Fruit fly (Drosophila melanogaster) whole organism, embryonic: Measurements from ENCODE around the gene CG33107.

Experiments used
- Aef1 ChIP-seq: fragments of 200-800 bp; sonication (Bioruptor generic); IDR thresholded peaks from 3 replicates; pipeline ENCODE4 v1.3.6; 2022; ENCODE audit warnings: missing biosample characterization, missing genetic modification characterization
- CG11696 ChIP-seq: fragments of 200-800 bp; sonication (Bioruptor generic); IDR thresholded peaks from 2 replicates; pipeline ENCODE4 v1.3.6; 2022; ENCODE audit warnings: missing biosample characterization, missing genetic modification characterization
- CG12299 ChIP-seq: fragments of 200-800 bp; sonication (Bioruptor generic); optimal IDR thresholded peaks from 2 replicates; lab custom pipeline; 2018; ENCODE audit warnings: missing biosample characterization, mild to moderate bottlenecking, missing genetic modification characterization
- CG13287 ChIP-seq: fragments of 200-800 bp; sonication (Bioruptor generic); IDR thresholded peaks from 2 replicates; pipeline ENCODE4 v1.3.6; 2022; ENCODE audit warnings: missing biosample characterization, missing genetic modification characterization; ENCODE audit not compliant: partially characterized antibody
- CG13624 ChIP-seq: fragments of 200-800 bp; sonication (Bioruptor generic); optimal IDR thresholded peaks from 2 replicates; lab custom pipeline; 2016; ENCODE audit warnings: missing biosample characterization, missing genetic modification characterization
- CG1602 ChIP-seq: fragments of 200-800 bp; sonication (Bioruptor generic); optimal IDR thresholded peaks from 3 replicates; lab custom pipeline; 2016; ENCODE audit warnings: missing biosample characterization, missing genetic modification characterization
- CG16815 ChIP-seq: fragments of 200-800 bp; sonication (Bioruptor generic); optimal IDR thresholded peaks from 3 replicates; lab custom pipeline; 2017; ENCODE audit warnings: missing biosample characterization, mild to moderate bottlenecking, missing genetic modification characterization
- CG17359 ChIP-seq: fragments of 200-800 bp; sonication (Bioruptor generic); optimal IDR thresholded peaks from 3 replicates; lab custom pipeline; 2018; ENCODE audit warnings: missing biosample characterization, mild to moderate bottlenecking, missing genetic modification characterization, moderate library complexity
- CG4328 ChIP-seq: fragments of 200-800 bp; sonication (Bioruptor generic); optimal IDR thresholded peaks from 3 replicates; lab custom pipeline; 2017; ENCODE audit warnings: missing biosample characterization, missing genetic modification reagents, missing genetic modification characterization
- CG4730 ChIP-seq: fragments of 200-800 bp; sonication (Bioruptor generic); IDR thresholded peaks from 2 replicates; pipeline ENCODE4 v1.3.6; 2022; ENCODE audit warnings: missing biosample characterization, missing genetic modification characterization
- CG7556 ChIP-seq: fragments of 200-800 bp; sonication (Bioruptor generic); optimal IDR thresholded peaks from 2 replicates; lab custom pipeline; 2017; ENCODE audit warnings: missing biosample characterization, mild to moderate bottlenecking, missing genetic modification characterization
- Dip3 ChIP-seq: fragments of 200-800 bp; sonication (Bioruptor generic); optimal IDR thresholded peaks from 3 replicates; lab custom pipeline; 2016; ENCODE audit warnings: missing biosample characterization, missing genetic modification characterization
- Dll ChIP-seq: fragments of 200-800 bp; sonication (Bioruptor generic); IDR thresholded peaks from 4 replicates; pipeline ENCODE4 v1.3.6; 2022; ENCODE audit warnings: missing biosample characterization, missing genetic modification characterization; ENCODE audit not compliant: partially characterized antibody
- E2f2 ChIP-seq: fragments of 200-800 bp; sonication (Bioruptor generic); IDR thresholded peaks from 2 replicates; pipeline ENCODE4 v1.3.6; 2022; ENCODE audit warnings: missing biosample characterization, missing genetic modification characterization
- Ets65A ChIP-seq: fragments of 200-800 bp; sonication (Bioruptor generic); peaks from one replicate; lab custom pipeline; 2016; ENCODE audit warnings: missing biosample characterization, missing genetic modification characterization
- Gsc ChIP-seq: fragments of 200-800 bp; sonication (Bioruptor generic); IDR thresholded peaks from 2 replicates; pipeline ENCODE4 v1.3.6; 2022; ENCODE audit warnings: missing biosample characterization, missing genetic modification characterization
- H15 ChIP-seq: fragments of 200-800 bp; sonication (Bioruptor generic); IDR thresholded peaks from 3 replicates; pipeline ENCODE4 v1.3.6; 2022; ENCODE audit warnings: missing biosample characterization, missing genetic modification characterization
- H2.0 ChIP-seq: fragments of 200-800 bp; sonication (Bioruptor generic); IDR thresholded peaks from 2 replicates; pipeline ENCODE4 v1.3.6; 2022; ENCODE audit warnings: missing biosample characterization, missing genetic modification characterization
- HmgD ChIP-seq: fragments of 200-800 bp; sonication (Bioruptor generic); optimal IDR thresholded peaks from 3 replicates; lab custom pipeline; 2016; ENCODE audit warnings: missing biosample characterization, missing genetic modification characterization
- Hsf ChIP-seq: fragments of 200-800 bp; sonication (Bioruptor generic); optimal IDR thresholded peaks from 3 replicates; lab custom pipeline; 2016; ENCODE audit warnings: missing biosample characterization, missing genetic modification characterization
- Meics ChIP-seq: fragments of 200-800 bp; sonication (Bioruptor generic); optimal IDR thresholded peaks from 2 replicates; lab custom pipeline; 2017; ENCODE audit warnings: missing biosample characterization, mild to moderate bottlenecking, missing genetic modification characterization
- Myb ChIP-seq: fragments of 200-800 bp; sonication (Bioruptor generic); optimal IDR thresholded peaks from 2 replicates; lab custom pipeline; 2016; ENCODE audit warnings: missing biosample characterization, missing genetic modification characterization
- Sry-β ChIP-seq: fragments of 200-800 bp; sonication (Bioruptor generic); optimal IDR thresholded peaks from 2 replicates; lab custom pipeline; 2018; ENCODE audit warnings: missing biosample characterization, mild to moderate bottlenecking, missing genetic modification characterization, moderate library complexity
- Ssrp ChIP-seq: fragments of 200-800 bp; sonication (Bioruptor generic); optimal IDR thresholded peaks from 2 replicates; lab custom pipeline; 2018; ENCODE audit warnings: missing biosample characterization, mild to moderate bottlenecking, missing genetic modification characterization, moderate library complexity
- Tbp ChIP-seq: fragments of >200 bp; optimal IDR thresholded peaks from 2 replicates; lab custom pipeline; 2018; ENCODE audit warnings: missing biosample characterization, missing genetic modification characterization
- Vsx1 ChIP-seq: fragments of 200-800 bp; sonication (Bioruptor generic); optimal IDR thresholded peaks from 2 replicates; lab custom pipeline; 2017; ENCODE audit warnings: missing biosample characterization, mild to moderate bottlenecking, missing genetic modification characterization, missing genetic modification reagents
- ase ChIP-seq: fragments of 200-800 bp; sonication (Bioruptor generic); IDR thresholded peaks from 3 replicates; pipeline ENCODE4 v1.3.6; 2022; ENCODE audit warnings: missing biosample characterization, missing genetic modification characterization
- cg ChIP-seq: fragments of 200-800 bp; sonication (Bioruptor generic); optimal IDR thresholded peaks from 3 replicates; lab custom pipeline; 2019; ENCODE audit warnings: missing biosample characterization, mild to moderate bottlenecking, missing genetic modification characterization, moderate library complexity
- chif ChIP-seq, 2 experiments: fragments of 200-800 bp; sonication (Bioruptor generic); optimal IDR thresholded peaks; 3 replicates each; lab custom pipeline; 2016; ENCODE audit warnings: missing biosample characterization in 2 of 2, missing genetic modification characterization in 2 of 2
- chn ChIP-seq: fragments of 200-800 bp; sonication (Bioruptor generic); optimal IDR thresholded peaks from 2 replicates; lab custom pipeline; 2016; ENCODE audit warnings: missing biosample characterization, missing genetic modification characterization
- danr ChIP-seq: fragments of 200-800 bp; sonication (Bioruptor generic); IDR thresholded peaks from 2 replicates; pipeline ENCODE4 v1.3.6; 2022; ENCODE audit warnings: missing biosample characterization, missing genetic modification characterization
- dati ChIP-seq: fragments of 200-800 bp; sonication (Bioruptor generic); IDR thresholded peaks from 2 replicates; pipeline ENCODE4 v1.3.6; 2022; ENCODE audit warnings: missing biosample characterization, missing genetic modification characterization
- dimm ChIP-seq: fragments of 200-800 bp; sonication (Bioruptor generic); IDR thresholded peaks from 2 replicates; pipeline ENCODE4 v1.3.6; 2022; ENCODE audit warnings: missing biosample characterization, missing genetic modification characterization
- esg ChIP-seq: fragments of 200-800 bp; sonication (Bioruptor generic); conservative IDR thresholded peaks from 2 replicates; pipeline ENCODE4 v1.3.6; 2022; ENCODE audit warnings: missing biosample characterization, missing genetic modification characterization
- fu2 ChIP-seq: fragments of 200-800 bp; sonication (Bioruptor generic); optimal IDR thresholded peaks from 2 replicates; lab custom pipeline; 2016; ENCODE audit warnings: missing biosample characterization, missing genetic modification characterization
- gro ChIP-seq: fragments of 200-800 bp; sonication (Bioruptor generic); optimal IDR thresholded peaks from 2 replicates; lab custom pipeline; 2016; ENCODE audit warnings: missing biosample characterization, missing genetic modification characterization
- hb ChIP-seq: fragments of 200-800 bp; sonication (Bioruptor generic); IDR thresholded peaks from 3 replicates; pipeline ENCODE4 v1.3.6; 2022; ENCODE audit warnings: missing biosample characterization, missing genetic modification characterization; ENCODE audit not compliant: partially characterized antibody
- hkb ChIP-seq, 2 experiments: fragments of 200-800 bp in 1 of 2; fragments of >200 bp in 1 of 2; sonication (Bioruptor generic) in 1 of 2; IDR thresholded peaks in 1 of 2; optimal IDR thresholded peaks in 1 of 2; 2 replicates each; pipeline versions ENCODE4 v1.3.6 to Lab custom; 2017 to 2022; ENCODE audit warnings: missing biosample characterization in 1 of 2, missing genetic modification characterization in 1 of 2
- lab ChIP-seq: fragments of 200-800 bp; sonication (Bioruptor generic); optimal IDR thresholded peaks from 3 replicates; lab custom pipeline; 2017; ENCODE audit warnings: missing biosample characterization, missing genetic modification characterization, mild to moderate bottlenecking, moderate library complexity, missing genetic modification reagents
- onecut ChIP-seq: fragments of 200-800 bp; sonication (Bioruptor generic); IDR thresholded peaks from 2 replicates; pipeline ENCODE4 v1.3.6; 2022; ENCODE audit warnings: missing biosample characterization, missing genetic modification characterization
- pan ChIP-seq, 4 experiments: fragments of >200 bp in 3 of 4; fragments of 200-800 bp in 1 of 4; sonication (Bioruptor generic) in 1 of 4; optimal IDR thresholded peaks in 3 of 4; IDR thresholded peaks in 1 of 4; 2 replicates each; pipeline versions ENCODE4 v1.3.6 to Lab custom; 2017 to 2022; ENCODE audit warnings: missing biosample characterization in 2 of 4, missing genetic modification characterization in 2 of 4, mixed read lengths in 1 of 4
- pzg ChIP-seq: fragments of 200-800 bp; sonication (Bioruptor generic); optimal IDR thresholded peaks from 3 replicates; lab custom pipeline; 2018; ENCODE audit warnings: missing biosample characterization, mild to moderate bottlenecking, missing genetic modification characterization, moderate library complexity
- row ChIP-seq: fragments of 200-800 bp; sonication (Bioruptor generic); IDR thresholded peaks from 3 replicates; pipeline ENCODE4 v1.3.6; 2022; ENCODE audit warnings: missing biosample characterization, missing genetic modification characterization
- sens ChIP-seq: fragments of 200-800 bp; sonication (Bioruptor generic); peaks from one replicate; lab custom pipeline; 2016; ENCODE audit warnings: missing biosample characterization, missing genetic modification characterization
- tio ChIP-seq: fragments of 200-800 bp; sonication (Bioruptor generic); optimal IDR thresholded peaks from 2 replicates; lab custom pipeline; 2017; ENCODE audit warnings: missing biosample characterization, missing genetic modification characterization, inconsistent platforms
- trh ChIP-seq: fragments of 200-800 bp; sonication (Bioruptor generic); optimal IDR thresholded peaks from 2 replicates; lab custom pipeline; 2016; ENCODE audit warnings: missing biosample characterization, missing genetic modification characterization
- wdn ChIP-seq: fragments of 200-800 bp; sonication (Bioruptor generic); IDR thresholded peaks from 2 replicates; pipeline ENCODE4 v1.3.6; 2022; ENCODE audit warnings: missing biosample characterization, missing genetic modification characterization

The CG33107 gene

dm6 chr3R:22538877-22539276 is 45.6 kb downstream of the CG33107 start (continued):
- TF ChIP-seq Meics (GFP tag; lab: Kevin White, UChicago) (no peak), CG13287 (no peak), Vsx1 (GFP tag; lab: Kevin White, UChicago) (no peak), ase (no peak), CG17359 (tag; lab: Kevin White, UChicago) (peak; percentile 13), sens (GFP tag; lab: Kevin White, UChicago) (peak; percentile 60), hb (GFP tag; lab: Robert Waterston, UW) (no peak), wdn (GFP tag; lab: Robert Waterston, UW) (no peak), fu2 (GFP tag; lab: Kevin White, UChicago) (no peak), CG4730 (GFP tag; lab: Robert Waterston, UW) (no peak), danr (GFP tag; lab: Robert Waterston, UW) (no peak), Ets65A (GFP tag; lab: Kevin White, UChicago) (peak; percentile 57), row (GFP tag; lab: Robert Waterston, UW) (0 out of 3 replicates have a peak, but pooled peaks have one; percentile 17), dimm (GFP tag; lab: Robert Waterston, UW) (no peak), lab (GFP tag; lab: Kevin White, UChicago) (no peak)

dm6 chr3R:22536504-22537423 is 47.8 kb downstream of the CG33107 start:
- TF ChIP-seq pzg (no peak), wdn (GFP tag; lab: Robert Waterston, UW) (no peak), hkb (optimal IDR thresholded peaks at IDR 0.05; lab: Kevin White, UChicago) (no peak), hkb (GFP tag; IDR thresholded peaks at IDR 0.05; lab: Robert Waterston, UW) (peak; percentile 77; the same call in 1 of the 2 replicates), chn (GFP tag; lab: Kevin White, UChicago) (no peak), Dll (GFP tag; lab: Robert Waterston, UW) (no peak), gro (GFP tag; lab: Kevin White, UChicago) (no peak), Gsc (GFP tag; lab: Robert Waterston, UW) (no peak), tio (GFP tag; lab: Kevin White, UChicago) (no peak), trh (GFP tag; lab: Kevin White, UChicago) (no peak), Aef1 (GFP tag; lab: Robert Waterston, UW) (peak; percentile 43; the same call in 2 of the 3 replicates), chif (GFP tag; optimal IDR thresholded peaks at IDR 0.05; lab: Kevin White, UChicago) (no peak), CG1602 (no peak), Ssrp (tag; lab: Kevin White, UChicago) (peak; percentile 23), HmgD (GFP tag; lab: Kevin White, UChicago) (no peak), H15 (GFP tag; lab: Robert Waterston, UW) (peak; percentile 14; the same call in 1 of the 3 replicates), Dip3 (GFP tag; lab: Kevin White, UChicago) (no peak), onecut (GFP tag; lab: Robert Waterston, UW) (no peak), dati (GFP tag; lab: Robert Waterston, UW) (no peak), pan (optimal IDR thresholded peaks at IDR 0.05; lab: Kevin White, UChicago) (no peak), pan (GFP tag; optimal IDR thresholded peaks at IDR 0.05 in 1 of 2, IDR thresholded peaks at IDR 0.05 in 1 of 2) (peak in 1 of 2 experiments; percentile 70), CG13624 (GFP tag; lab: Kevin White, UChicago) (no peak), H2.0 (GFP tag; lab: Robert Waterston, UW) (0 out of 2 replicates have a peak, but pooled peaks have one; percentile 9), esg (GFP tag; lab: Robert Waterston, UW) (peak; percentile 38), CG11696 (GFP tag; lab: Robert Waterston, UW) (0 out of 2 replicates have a peak, but pooled peaks have one; percentile 13), CG4328 (GFP tag; lab: Kevin White, UChicago) (no peak), CG16815 (GFP tag; lab: Kevin White, UChicago) (no peak), Tbp (GFP tag; lab: Kevin White, UChicago) (no peak), Hsf (GFP tag; lab: Kevin White, UChicago) (peak; percentile 10), CG12299 (tag; lab: Kevin White, UChicago) (no peak), cg (GFP tag; lab: Kevin White, UChicago) (peak; percentile 16), E2f2 (0 out of 2 replicates have a peak, but pooled peaks have one; percentile 22), Sry-β (GFP tag; lab: Kevin White, UChicago) (no peak), CG7556 (peak; percentile 39), Myb (no peak)
